Worm (Caenorhabditis elegans) whole organism, mixed stage, embryonic: ENCODE data around the gene lron-10.

Experiments
- flh-1 ChIP-seq: fragments of 200-800 bp; sonication (Bioruptor generic); optimal IDR thresholded peaks from 2 replicates; lab custom pipeline; 2018; ENCODE audit warnings: mild to moderate bottlenecking, missing genetic modification characterization, moderate library complexity, missing compliant biosample characterization
- lsy-2 ChIP-seq: fragments of 150-350 bp; optimal IDR thresholded peaks from 2 replicates; lab custom pipeline; 2014; ENCODE audit warnings: missing biosample characterization, missing genetic modification characterization
- unc-62 ChIP-seq: fragments of 150-350 bp; optimal IDR thresholded peaks from 2 replicates; lab custom pipeline; 2014; ENCODE audit warnings: missing biosample characterization, missing genetic modification reagents, missing genetic modification characterization

ce11 chrIII:10621208-10621607 lies at the start of gene lron-10, which contains the start of gene hpr-9:
- TF ChIP-seq unc-62 (GFP tag; lab: Kevin White, UChicago), result no peak
- TF ChIP-seq lsy-2 (tag; lab: Kevin White, UChicago), result no peak
- TF ChIP-seq flh-1 (GFP tag; lab: Kevin White, UChicago), result no peak
